Worm (Caenorhabditis elegans) whole organism, L4 larva: ENCODE data around the gene pqn-29.

Experiments used
- F37D6.2 ChIP-seq: sonication (generic microtip); optimal IDR thresholded peaks from 2 replicates; lab custom pipeline; 2016; ENCODE audit warnings: mild to moderate bottlenecking, missing genetic modification characterization, missing compliant biosample characterization
- daf-16 ChIP-seq, 3 experiments: sonication (generic microtip); optimal IDR thresholded peaks; 2 replicates each; lab custom pipeline; 2016 to 2017; ENCODE audit warnings: missing genetic modification characterization in 3 of 3, missing genetic modification reagents in 3 of 3, mild to moderate bottlenecking in 2 of 3, missing compliant biosample characterization in 2 of 3, missing biosample characterization in 1 of 3, moderate library complexity in 1 of 3
- fos-1 ChIP-seq: fragments of 150-350 bp; optimal IDR thresholded peaks from 2 replicates; lab custom pipeline; 2014; ENCODE audit warnings: missing biosample characterization, missing genetic modification characterization
- lin-39 ChIP-seq: fragments of 150-350 bp; optimal IDR thresholded peaks from 2 replicates; lab custom pipeline; 2014; ENCODE audit warnings: missing biosample characterization, missing genetic modification reagents, missing genetic modification characterization
- mdt-29 ChIP-seq: fragments of 200-800 bp; sonication (Bioruptor generic); IDR thresholded peaks from 2 replicates; pipeline ENCODE4 v1.3.6; 2022; ENCODE audit warnings: missing genetic modification reagents, missing genetic modification characterization, missing compliant biosample characterization
- nhr-11 ChIP-seq: fragments of 150-350 bp; optimal IDR thresholded peaks from 2 replicates; lab custom pipeline; 2014; ENCODE audit warnings: missing biosample characterization, missing genetic modification characterization
- nhr-77 ChIP-seq: fragments of 150-350 bp; optimal IDR thresholded peaks from 2 replicates; lab custom pipeline; 2014; ENCODE audit warnings: missing biosample characterization, missing genetic modification characterization
- snpc-4 ChIP-seq: fragments of 150-350 bp; optimal IDR thresholded peaks from 2 replicates; lab custom pipeline; 2014; ENCODE audit warnings: missing biosample characterization, missing genetic modification characterization

DNA sequence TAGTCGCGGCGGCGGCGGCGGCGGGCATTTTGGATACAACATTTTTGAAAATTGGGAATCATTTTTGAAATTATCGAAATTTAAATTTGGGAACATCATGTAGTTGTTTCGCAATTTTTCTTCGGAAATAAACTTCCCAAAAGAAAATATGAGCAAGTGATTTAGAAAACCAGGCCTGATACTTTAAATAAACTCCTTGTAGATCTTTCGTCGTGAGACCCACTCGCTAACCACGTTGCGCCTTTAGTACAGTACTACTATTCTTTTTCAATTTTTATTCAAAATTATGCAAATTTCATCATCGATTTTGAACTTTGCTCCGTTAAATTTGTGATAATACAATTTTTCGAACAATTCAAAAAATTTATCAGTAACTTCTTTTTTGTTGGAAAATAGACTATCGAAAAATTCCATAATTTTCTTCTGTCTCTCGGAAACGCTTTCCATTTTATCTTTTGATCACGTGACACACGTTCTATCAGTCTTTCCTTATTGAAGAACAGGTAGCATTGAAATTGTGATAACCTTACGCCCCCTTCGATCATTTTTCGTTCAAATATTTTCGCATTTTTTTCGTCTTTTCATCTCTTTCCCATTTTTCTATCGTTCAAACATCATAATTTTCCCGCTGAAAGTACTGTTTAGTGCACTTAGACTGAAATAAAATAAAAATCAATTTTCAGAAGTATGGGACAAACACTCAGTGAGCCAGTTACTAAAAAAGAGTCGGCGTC lies 3.8 kb upstream of the pqn-29 start, which contains the start of gene ppm-2:
- TF ChIP-seq F37D6.2 (tag; lab: Kevin White, UChicago): no peak
- TF ChIP-seq daf-16 (GFP tag; optimal IDR thresholded peaks at IDR 0.05; lab: Kevin White, UChicago): no peak
- peak; percentile 43 for TF ChIP-seq daf-16 (tag; optimal IDR thresholded peaks at IDR 0.05; lab: Kevin White, UChicago)
- TF ChIP-seq nhr-11: no peak
- TF ChIP-seq fos-1 (tag; lab: Kevin White, UChicago): no peak
- no peak for TF ChIP-seq snpc-4
- no peak for TF ChIP-seq lin-39 (tag; lab: Kevin White, UChicago)
- TF ChIP-seq nhr-77 (tag; lab: Kevin White, UChicago): peak; percentile 14
- no peak for TF ChIP-seq mdt-29
